Fruit fly (Drosophila melanogaster) whole organism, embryonic: ENCODE results near the gene lilli.

Source experiments
- Antp ChIP-seq: fragments of 200-800 bp; sonication (Bioruptor generic); optimal IDR thresholded peaks from 3 replicates; lab custom pipeline; 2016; ENCODE audit warnings: missing biosample characterization, missing genetic modification characterization
- Bdp1 ChIP-seq: fragments of 200-800 bp; sonication (Bioruptor generic); optimal IDR thresholded peaks from 3 replicates; lab custom pipeline; 2016; ENCODE audit warnings: missing biosample characterization, missing genetic modification characterization
- CG10321 ChIP-seq: fragments of 200-800 bp; sonication (Bioruptor generic); IDR thresholded peaks from 2 replicates; pipeline ENCODE4 v1.3.6; 2022; ENCODE audit warnings: missing biosample characterization, missing genetic modification characterization
- CG12299 ChIP-seq: fragments of 200-800 bp; sonication (Bioruptor generic); optimal IDR thresholded peaks from 2 replicates; lab custom pipeline; 2018; ENCODE audit warnings: missing biosample characterization, mild to moderate bottlenecking, missing genetic modification characterization
- CG1603 ChIP-seq: fragments of 200-800 bp; sonication (Bioruptor generic); optimal IDR thresholded peaks from 2 replicates; lab custom pipeline; 2019; ENCODE audit warnings: missing biosample characterization, mild to moderate bottlenecking, missing genetic modification characterization, moderate library complexity
- CG30403 ChIP-seq: fragments of 200-800 bp; sonication (Bioruptor generic); optimal IDR thresholded peaks from 3 replicates; lab custom pipeline; 2016; ENCODE audit warnings: missing biosample characterization, missing genetic modification characterization
- CG30431 ChIP-seq: fragments of 200-800 bp; sonication (Bioruptor generic); optimal IDR thresholded peaks from 2 replicates; lab custom pipeline; 2017; ENCODE audit warnings: missing biosample characterization, missing genetic modification characterization
- CG31441 ChIP-seq: fragments of 200-800 bp; sonication (Bioruptor generic); IDR thresholded peaks from 2 replicates; pipeline ENCODE4 v1.3.6; 2022; ENCODE audit warnings: missing biosample characterization, missing genetic modification characterization
- CG32532 ChIP-seq: fragments of 200-800 bp; sonication (Bioruptor generic); IDR thresholded peaks from 2 replicates; pipeline ENCODE4 v1.3.6; 2022; ENCODE audit warnings: missing biosample characterization, missing genetic modification characterization
- CG32767 ChIP-seq: fragments of 200-800 bp; sonication (Bioruptor generic); IDR thresholded peaks from 2 replicates; pipeline ENCODE4 v1.3.6; 2022; ENCODE audit warnings: missing biosample characterization, missing genetic modification characterization
- CG34422 ChIP-seq: fragments of 200-800 bp; sonication (Bioruptor generic); IDR thresholded peaks from 3 replicates; pipeline ENCODE4 v1.3.6; 2022; ENCODE audit warnings: missing biosample characterization, missing genetic modification characterization
- CG4730 ChIP-seq: fragments of 200-800 bp; sonication (Bioruptor generic); IDR thresholded peaks from 2 replicates; pipeline ENCODE4 v1.3.6; 2022; ENCODE audit warnings: missing biosample characterization, missing genetic modification characterization
- CG4854 ChIP-seq: fragments of 200-800 bp; sonication (Bioruptor generic); optimal IDR thresholded peaks from 2 replicates; lab custom pipeline; 2016; ENCODE audit warnings: missing biosample characterization, missing genetic modification characterization, inconsistent platforms
- CG7963 ChIP-seq: fragments of 200-800 bp; sonication (Bioruptor generic); IDR thresholded peaks from 3 replicates; pipeline ENCODE4 v1.3.6; 2022; ENCODE audit warnings: missing biosample characterization, missing genetic modification characterization; ENCODE audit not compliant: partially characterized antibody
- CG7987 ChIP-seq: fragments of 200-800 bp; sonication (Bioruptor generic); optimal IDR thresholded peaks from 2 replicates; lab custom pipeline; 2018; ENCODE audit warnings: missing biosample characterization, mild to moderate bottlenecking, missing genetic modification characterization, moderate library complexity
- CG8765 ChIP-seq: fragments of 200-800 bp; sonication (Bioruptor generic); IDR thresholded peaks from 2 replicates; pipeline ENCODE4 v1.3.6; 2022; ENCODE audit warnings: missing biosample characterization, missing genetic modification characterization
- CG9727 ChIP-seq: fragments of 200-800 bp; sonication (Bioruptor generic); optimal IDR thresholded peaks from 3 replicates; lab custom pipeline; 2017; ENCODE audit warnings: missing biosample characterization, mild to moderate bottlenecking, missing genetic modification characterization
- CG9932 ChIP-seq: fragments of 200-800 bp; sonication (Bioruptor generic); IDR thresholded peaks from 2 replicates; pipeline ENCODE4 v1.3.6; 2022; ENCODE audit warnings: missing biosample characterization, missing genetic modification characterization
- CTCF ChIP-seq: fragments of 200-800 bp; sonication (Bioruptor generic); optimal IDR thresholded peaks from 2 replicates; lab custom pipeline; 2017; ENCODE audit warnings: missing biosample characterization, mild to moderate bottlenecking, missing genetic modification characterization, moderate library complexity
- D19A ChIP-seq: fragments of 200-800 bp; optimal IDR thresholded peaks from 3 replicates; lab custom pipeline; 2019; ENCODE audit warnings: missing biosample characterization, mild to moderate bottlenecking, missing genetic modification characterization, moderate library complexity
- Dek ChIP-seq: fragments of 200-800 bp; sonication (Bioruptor generic); optimal IDR thresholded peaks from 3 replicates; lab custom pipeline; 2019; ENCODE audit warnings: missing biosample characterization, mild to moderate bottlenecking, missing genetic modification characterization, moderate library complexity
- HLH4C ChIP-seq: fragments of 200-800 bp; sonication (Bioruptor generic); IDR thresholded peaks from 3 replicates; pipeline ENCODE4 v1.3.6; 2022; ENCODE audit warnings: missing biosample characterization, missing genetic modification characterization; ENCODE audit not compliant: partially characterized antibody
- Mrtf ChIP-seq: fragments of 200-800 bp; sonication (Bioruptor generic); IDR thresholded peaks from 3 replicates; pipeline ENCODE4 v1.3.6; 2022; ENCODE audit warnings: missing biosample characterization, missing genetic modification characterization
- PHDP ChIP-seq: fragments of 200-800 bp; sonication (Bioruptor generic); optimal IDR thresholded peaks from 3 replicates; lab custom pipeline; 2018; ENCODE audit warnings: missing biosample characterization, mild to moderate bottlenecking, missing genetic modification characterization, moderate library complexity
- Ptx1 ChIP-seq: fragments of 200-800 bp; sonication (Bioruptor generic); IDR thresholded peaks from 2 replicates; pipeline ENCODE4 v1.3.6; 2022; ENCODE audit warnings: missing biosample characterization, missing genetic modification characterization
- Sox102F ChIP-seq: fragments of 200-800 bp; sonication (Bioruptor generic); optimal IDR thresholded peaks from 2 replicates; lab custom pipeline; 2018; ENCODE audit warnings: missing biosample characterization, mild to moderate bottlenecking, missing genetic modification characterization, moderate library complexity
- Xbp1 ChIP-seq: fragments of 200-800 bp; sonication (Bioruptor generic); optimal IDR thresholded peaks from 3 replicates; lab custom pipeline; 2016; ENCODE audit warnings: missing biosample characterization, mild to moderate bottlenecking, missing genetic modification characterization
- Xrp1 ChIP-seq: fragments of 200-800 bp; sonication (Bioruptor generic); IDR thresholded peaks from 2 replicates; pipeline ENCODE4 v1.3.6; 2022; ENCODE audit warnings: missing biosample characterization, missing genetic modification characterization
- crc ChIP-seq: fragments of 200-800 bp; sonication (Bioruptor generic); optimal IDR thresholded peaks from 2 replicates; lab custom pipeline; 2016; ENCODE audit warnings: missing biosample characterization, missing genetic modification characterization
- crol ChIP-seq: fragments of 200-800 bp; sonication (Bioruptor generic); IDR thresholded peaks from 2 replicates; pipeline ENCODE4 v1.3.6; 2022; ENCODE audit warnings: missing biosample characterization, missing genetic modification characterization
- da ChIP-seq: fragments of 200-800 bp; sonication (Bioruptor generic); optimal IDR thresholded peaks from 2 replicates; lab custom pipeline; 2016; ENCODE audit warnings: missing biosample characterization, missing genetic modification characterization
- dm ChIP-seq: fragments of 200-800 bp; sonication (Bioruptor generic); optimal IDR thresholded peaks from 3 replicates; lab custom pipeline; 2016; ENCODE audit warnings: missing biosample characterization, missing genetic modification characterization
- dmrt11E ChIP-seq: fragments of 200-800 bp; sonication (Bioruptor generic); optimal IDR thresholded peaks from 3 replicates; lab custom pipeline; 2018; ENCODE audit warnings: missing biosample characterization, mild to moderate bottlenecking, missing genetic modification characterization, moderate library complexity
- dpn ChIP-seq, 2 experiments: fragments of 200-800 bp; sonication (Bioruptor generic); optimal IDR thresholded peaks; 3 replicates each; lab custom pipeline; 2016; ENCODE audit warnings: missing biosample characterization in 2 of 2, missing genetic modification characterization in 2 of 2
- dysf ChIP-seq: fragments of 200-800 bp; sonication (Bioruptor generic); IDR thresholded peaks from 3 replicates; pipeline ENCODE4 v1.3.6; 2022; ENCODE audit warnings: missing biosample characterization, missing genetic modification characterization
- exex ChIP-seq: fragments of 200-800 bp; sonication (Bioruptor generic); optimal IDR thresholded peaks from 4 replicates; lab custom pipeline; 2018; ENCODE audit warnings: missing biosample characterization, mild to moderate bottlenecking, missing genetic modification characterization, moderate library complexity
- grau ChIP-seq: fragments of 200-800 bp; optimal IDR thresholded peaks from 3 replicates; lab custom pipeline; 2019; ENCODE audit warnings: missing biosample characterization, mild to moderate bottlenecking, missing genetic modification characterization, moderate library complexity
- hth ChIP-seq: fragments of >200 bp; optimal IDR thresholded peaks from 2 replicates; lab custom pipeline; 2017; ENCODE audit warnings: inconsistent platforms
- lab ChIP-seq: fragments of 200-800 bp; sonication (Bioruptor generic); optimal IDR thresholded peaks from 3 replicates; lab custom pipeline; 2017; ENCODE audit warnings: missing biosample characterization, missing genetic modification characterization, mild to moderate bottlenecking, moderate library complexity, missing genetic modification reagents
- lov ChIP-seq, 2 experiments: fragments of 200-800 bp in 1 of 2; fragments of >200 bp in 1 of 2; sonication (Bioruptor generic) in 1 of 2; IDR thresholded peaks in 1 of 2; optimal IDR thresholded peaks in 1 of 2; 2 replicates in 1 of 2; 3 replicates in 1 of 2; pipeline versions ENCODE4 v1.3.6 to Lab custom; 2017 to 2022; ENCODE audit warnings: missing biosample characterization in 1 of 2, missing genetic modification characterization in 1 of 2
- pzg ChIP-seq: fragments of 200-800 bp; sonication (Bioruptor generic); optimal IDR thresholded peaks from 3 replicates; lab custom pipeline; 2018; ENCODE audit warnings: missing biosample characterization, mild to moderate bottlenecking, missing genetic modification characterization, moderate library complexity
- run ChIP-seq: fragments of 200-800 bp; sonication (Bioruptor generic); optimal IDR thresholded peaks from 3 replicates; lab custom pipeline; 2018; ENCODE audit warnings: missing biosample characterization, mild to moderate bottlenecking, missing genetic modification characterization
- sd ChIP-seq: fragments of 200-800 bp; sonication (Bioruptor generic); optimal IDR thresholded peaks from 3 replicates; lab custom pipeline; 2018; ENCODE audit warnings: missing biosample characterization, mild to moderate bottlenecking, missing genetic modification characterization, moderate library complexity
- sens-2 ChIP-seq: fragments of 200-800 bp; sonication (Bioruptor generic); IDR thresholded peaks from 2 replicates; pipeline ENCODE4 v1.3.6; 2022; ENCODE audit warnings: missing biosample characterization, missing genetic modification characterization
- sr ChIP-seq: fragments of 200-800 bp; sonication (Bioruptor generic); IDR thresholded peaks from 3 replicates; pipeline ENCODE4 v1.3.6; 2022; ENCODE audit warnings: missing biosample characterization, missing genetic modification characterization
- tna ChIP-seq: fragments of 200-800 bp; sonication (Bioruptor generic); IDR thresholded peaks from 2 replicates; pipeline ENCODE4 v1.3.6; 2022; ENCODE audit warnings: missing biosample characterization, missing genetic modification characterization; ENCODE audit not compliant: partially characterized antibody

lilli gene

DNA sequence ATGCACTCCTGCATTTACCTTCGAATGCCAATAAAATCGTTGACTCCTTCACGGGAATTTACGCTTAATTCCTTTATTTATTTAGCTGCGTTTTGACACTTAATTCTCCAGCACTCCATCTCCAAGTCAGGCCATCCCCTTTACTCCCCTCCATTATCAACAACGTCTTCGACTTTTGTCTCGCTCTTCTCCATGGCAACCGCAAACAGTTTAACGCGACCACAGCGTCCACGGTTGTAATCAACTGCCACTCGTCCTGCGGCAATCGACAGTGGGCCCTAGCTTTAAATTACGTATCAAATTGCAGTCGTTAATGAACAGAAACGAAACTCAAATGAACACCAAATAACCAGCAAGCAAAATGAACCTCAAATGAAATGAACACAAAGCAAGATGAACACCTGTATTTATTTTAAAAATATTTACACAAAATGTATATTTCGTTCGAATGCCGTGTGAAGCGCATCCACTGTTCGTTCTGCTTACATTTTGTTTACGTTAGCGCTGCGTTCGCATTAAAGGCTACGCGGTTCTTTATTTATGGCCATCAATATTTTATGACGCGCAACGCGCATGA, 45.9 kb downstream of the lilli start (continued):
- TF ChIP-seq hth (lab: Kevin White, UChicago) = no peak
- no peak for TF ChIP-seq exex
- TF ChIP-seq Bdp1 (GFP tag; lab: Kevin White, UChicago) = no peak
- TF ChIP-seq run (tag; lab: Kevin White, UChicago) = peak; percentile 42
- TF ChIP-seq HLH4C (GFP tag; lab: Robert Waterston, UW) = no peak
- no peak for TF ChIP-seq CG4730 (GFP tag; lab: Robert Waterston, UW)
- peak; percentile 1 for TF ChIP-seq CG9727 (GFP tag; lab: Kevin White, UChicago)
- peak; percentile 24 for TF ChIP-seq PHDP
- TF ChIP-seq lov (optimal IDR thresholded peaks at IDR 0.05; lab: Kevin White, UChicago) = no peak
- no peak for TF ChIP-seq lov (GFP tag; IDR thresholded peaks at IDR 0.05; lab: Robert Waterston, UW)
- TF ChIP-seq CG31441 (GFP tag; lab: Robert Waterston, UW) = 0 out of 2 replicates have a peak, but pooled peaks have one; percentile 31
- TF ChIP-seq CTCF (GFP tag; lab: Kevin White, UChicago) = no peak
- TF ChIP-seq dysf = peak; percentile 25; the same call in 1 of the 3 replicates
- TF ChIP-seq Sox102F (GFP tag; lab: Kevin White, UChicago) = peak; percentile 14

DNA sequence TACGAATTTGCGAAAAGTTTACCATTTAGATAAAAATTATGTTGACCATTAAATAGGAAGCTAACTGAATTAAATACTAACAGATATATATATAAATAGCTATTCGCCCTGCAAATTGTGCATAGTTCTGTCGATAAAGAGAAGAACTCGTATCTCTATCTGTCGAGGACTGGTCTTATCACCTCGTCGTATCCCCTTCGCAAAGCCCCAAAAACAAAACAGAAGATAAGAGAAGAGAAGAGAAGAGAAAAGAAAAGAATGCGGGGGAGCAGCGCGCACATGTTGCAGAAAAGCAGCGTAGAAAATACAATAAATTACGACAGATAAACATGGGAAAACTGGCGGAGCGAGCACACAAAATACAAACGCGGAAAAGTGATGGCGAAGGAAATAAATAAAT, 50.0 kb downstream of the lilli start:
- no peak for TF ChIP-seq sens-2 (GFP tag; lab: Robert Waterston, UW)
- TF ChIP-seq sr (GFP tag; lab: Robert Waterston, UW) = peak; percentile 61; the same call in 2 of the 3 replicates
- TF ChIP-seq CG7963 (GFP tag; lab: Robert Waterston, UW) = no peak
- no peak for TF ChIP-seq CG12299 (tag; lab: Kevin White, UChicago)
- peak; percentile 53; the same call in 1 of the 2 replicates for TF ChIP-seq crol (GFP tag; lab: Robert Waterston, UW)
- no peak for TF ChIP-seq CG32767 (GFP tag; lab: Robert Waterston, UW)
- TF ChIP-seq CG7987 (GFP tag; lab: Kevin White, UChicago) = no peak
- no peak for TF ChIP-seq da (GFP tag; lab: Kevin White, UChicago)
- peak; percentile 48 for TF ChIP-seq sd (tag; lab: Kevin White, UChicago)

DNA sequence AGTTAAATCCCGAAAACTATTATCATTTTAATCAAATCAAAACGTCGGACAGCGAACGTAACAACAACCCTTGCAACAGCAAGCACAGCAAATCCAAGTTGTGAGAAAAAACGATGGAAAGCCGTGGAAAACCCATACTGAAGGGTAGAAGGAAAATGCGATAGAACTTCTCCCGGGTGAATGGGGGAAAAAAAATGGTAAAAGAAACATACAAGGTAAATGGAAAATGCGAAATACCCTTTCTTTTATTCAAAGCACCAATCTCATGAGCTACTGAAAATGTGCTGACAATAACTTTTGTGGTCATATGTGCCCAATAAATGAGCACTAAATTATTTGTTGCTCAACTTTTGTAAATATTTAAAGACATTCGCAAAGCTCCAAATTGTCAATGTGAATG, 54.0 kb downstream of the lilli start:
- TF ChIP-seq crc (GFP tag; lab: Kevin White, UChicago) (no peak), D19A (peak; percentile 64)

DNA sequence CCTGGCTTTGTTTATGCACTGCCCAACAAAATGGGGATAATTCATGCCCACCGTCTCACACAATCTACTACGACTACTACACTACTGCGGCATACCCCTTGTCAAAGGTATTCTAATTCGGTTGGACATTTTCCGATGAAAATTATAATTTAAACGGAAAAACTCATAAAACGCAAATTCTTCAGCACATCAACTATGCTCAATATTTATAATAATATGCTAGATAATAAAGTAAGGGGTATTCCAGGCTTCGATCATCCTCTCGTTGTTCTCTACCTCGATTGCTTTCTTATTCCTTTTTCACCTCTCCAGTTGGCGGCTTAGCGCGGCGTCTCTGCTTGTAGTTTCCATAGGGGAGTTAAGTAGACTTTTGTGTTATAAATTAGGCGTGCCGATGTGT, 55.6 kb downstream of the lilli start:
- TF ChIP-seq Ptx1 (GFP tag; lab: Robert Waterston, UW) = peak; percentile 44
- no peak for TF ChIP-seq pzg (GFP tag; lab: Kevin White, UChicago)
- TF ChIP-seq D19A = peak; percentile 16
- TF ChIP-seq lab (GFP tag; lab: Kevin White, UChicago) = peak; percentile 57
- no peak for TF ChIP-seq dm (GFP tag; lab: Kevin White, UChicago)
- TF ChIP-seq dpn (GFP tag; optimal IDR thresholded peaks at IDR 0.05; lab: Kevin White, UChicago) = peak in 1 of 2 experiments; percentile 8
- TF ChIP-seq dmrt11E (tag; lab: Kevin White, UChicago) = no peak
- TF ChIP-seq CG30403 (GFP tag; lab: Kevin White, UChicago) = no peak
- TF ChIP-seq CG32532 (GFP tag; lab: Robert Waterston, UW) = 0 out of 2 replicates have a peak, but pooled peaks have one; percentile 24
- TF ChIP-seq Antp (GFP tag; lab: Kevin White, UChicago) = no peak
- TF ChIP-seq dysf = peak; percentile 54; the same call in 2 of the 3 replicates
- no peak for TF ChIP-seq tna
- no peak for TF ChIP-seq CG10321 (GFP tag; lab: Robert Waterston, UW)
- peak; percentile 27 for TF ChIP-seq CG1603 (tag; lab: Kevin White, UChicago)
- peak; percentile 12 for TF ChIP-seq Xbp1 (GFP tag; lab: Kevin White, UChicago)
- no peak for TF ChIP-seq CG4854 (GFP tag; lab: Kevin White, UChicago)
- peak; percentile 13 for TF ChIP-seq grau
- TF ChIP-seq CG34422 (GFP tag; lab: Robert Waterston, UW) = no peak
- no peak for TF ChIP-seq CG8765 (GFP tag; lab: Robert Waterston, UW)
- no peak for TF ChIP-seq Dek
- TF ChIP-seq CG9932 (GFP tag; lab: Robert Waterston, UW) = peak; percentile 28; the same call in 1 of the 2 replicates
- peak; percentile 38; the same call in 1 of the 2 replicates for TF ChIP-seq Xrp1
- TF ChIP-seq Mrtf (GFP tag; lab: Robert Waterston, UW) = no peak
- no peak for TF ChIP-seq CG31441 (GFP tag; lab: Robert Waterston, UW)
- TF ChIP-seq CG30431 (GFP tag; lab: Kevin White, UChicago) = no peak
